Worm (Caenorhabditis elegans) whole organism, mixed stage, embryonic: ENCODE results near the gene nspc-14.
A peak's percentile ranks its signal among the peaks of the same experiment; 100 is the strongest.

Experiments
- M03D4.4 ChIP-seq: sonication (generic microtip); optimal IDR thresholded peaks from 2 replicates; lab custom pipeline; 2017; ENCODE audit warnings: mild to moderate bottlenecking, missing genetic modification characterization, missing compliant biosample characterization
- bed-3 ChIP-seq: fragments of 200-800 bp; sonication (Bioruptor generic); optimal IDR thresholded peaks from 3 replicates; lab custom pipeline; 2018; ENCODE audit warnings: mild to moderate bottlenecking, missing genetic modification characterization, moderate library complexity, missing compliant biosample characterization
- blmp-1 ChIP-seq: fragments of 150-350 bp; optimal IDR thresholded peaks from 2 replicates; lab custom pipeline; 2014; ENCODE audit warnings: missing biosample characterization, missing genetic modification characterization
- ceh-39 ChIP-seq: fragments of 150-350 bp; optimal IDR thresholded peaks from 2 replicates; lab custom pipeline; 2014; ENCODE audit warnings: missing biosample characterization, missing genetic modification characterization
- ceh-43 ChIP-seq: fragments of 200-800 bp; sonication (Bioruptor generic); optimal IDR thresholded peaks from 2 replicates; lab custom pipeline; 2018; ENCODE audit warnings: mild to moderate bottlenecking, missing genetic modification characterization, moderate library complexity, missing compliant biosample characterization
- ceh-83 ChIP-seq: fragments of 200-800 bp; sonication (Bioruptor generic); optimal IDR thresholded peaks from 2 replicates; lab custom pipeline; 2018; ENCODE audit warnings: mild to moderate bottlenecking, missing genetic modification characterization, missing compliant biosample characterization
- ces-1 ChIP-seq: fragments of 150-350 bp; optimal IDR thresholded peaks from 2 replicates; lab custom pipeline; 2014; ENCODE audit warnings: missing biosample characterization, missing genetic modification reagents, missing genetic modification characterization
- cnd-1 ChIP-seq: fragments of 200-800 bp; sonication (Bioruptor generic); optimal IDR thresholded peaks from 2 replicates; lab custom pipeline; 2018; ENCODE audit warnings: mild to moderate bottlenecking, missing genetic modification characterization, missing compliant biosample characterization
- drap-1 ChIP-seq: fragments of 200-800 bp; sonication (Bioruptor generic); optimal IDR thresholded peaks from 3 replicates; lab custom pipeline; 2018; ENCODE audit warnings: mild to moderate bottlenecking, missing genetic modification characterization, missing compliant biosample characterization
- elt-1 ChIP-seq: sonication (generic microtip); optimal IDR thresholded peaks from 2 replicates; lab custom pipeline; 2017; ENCODE audit warnings: missing genetic modification characterization, mild to moderate bottlenecking, missing compliant biosample characterization, antibody characterized with exemption, moderate library complexity, borderline replicate concordance; ENCODE audit not compliant: insufficient read depth
- elt-3 ChIP-seq: fragments of 150-350 bp; optimal IDR thresholded peaks from 2 replicates; lab custom pipeline; 2014; ENCODE audit warnings: missing biosample characterization, missing genetic modification characterization
- flh-1 ChIP-seq: fragments of 200-800 bp; sonication (Bioruptor generic); optimal IDR thresholded peaks from 2 replicates; lab custom pipeline; 2018; ENCODE audit warnings: mild to moderate bottlenecking, missing genetic modification characterization, moderate library complexity, missing compliant biosample characterization
- ham-2 ChIP-seq: fragments of 200-800 bp; sonication (Bioruptor generic); optimal IDR thresholded peaks from 2 replicates; lab custom pipeline; 2018; ENCODE audit warnings: mild to moderate bottlenecking, missing genetic modification characterization, missing compliant biosample characterization
- hlh-1 ChIP-seq: fragments of 150-350 bp; optimal IDR thresholded peaks from 2 replicates; lab custom pipeline; 2014; ENCODE audit warnings: missing biosample characterization, missing genetic modification reagents, missing genetic modification characterization
- lin-13 ChIP-seq: fragments of 150-350 bp; optimal IDR thresholded peaks from 2 replicates; lab custom pipeline; 2014; ENCODE audit warnings: missing biosample characterization, missing genetic modification characterization
- lin-32 ChIP-seq: fragments of 200-800 bp; sonication (Bioruptor generic); optimal IDR thresholded peaks from 2 replicates; lab custom pipeline; 2018; ENCODE audit warnings: mild to moderate bottlenecking, missing genetic modification characterization, missing compliant biosample characterization
- lsy-2 ChIP-seq: fragments of 150-350 bp; optimal IDR thresholded peaks from 2 replicates; lab custom pipeline; 2014; ENCODE audit warnings: missing biosample characterization, missing genetic modification characterization
- mab-5 ChIP-seq: fragments of 150-350 bp; optimal IDR thresholded peaks from 2 replicates; lab custom pipeline; 2014; ENCODE audit warnings: missing biosample characterization, missing genetic modification characterization
- mep-1 ChIP-seq: fragments of 150-350 bp; optimal IDR thresholded peaks from 2 replicates; lab custom pipeline; 2017; ENCODE audit warnings: missing biosample characterization, missing genetic modification reagents, missing genetic modification characterization, inconsistent platforms
- mls-2 ChIP-seq: sonication (generic microtip); optimal IDR thresholded peaks from 2 replicates; lab custom pipeline; 2016; ENCODE audit warnings: mild to moderate bottlenecking, missing genetic modification characterization, moderate library complexity, missing compliant biosample characterization
- nhr-2 ChIP-seq: fragments of 150-350 bp; optimal IDR thresholded peaks from 2 replicates; lab custom pipeline; 2014; ENCODE audit warnings: missing biosample characterization, missing genetic modification characterization
- nhr-237 ChIP-seq: fragments of 150-350 bp; optimal IDR thresholded peaks from 2 replicates; lab custom pipeline; 2014; ENCODE audit warnings: missing biosample characterization, missing genetic modification characterization
- nhr-28 ChIP-seq: fragments of 150-350 bp; optimal IDR thresholded peaks from 2 replicates; lab custom pipeline; 2014; ENCODE audit warnings: missing biosample characterization, missing genetic modification characterization
- nhr-76 ChIP-seq: sonication (generic microtip); optimal IDR thresholded peaks from 2 replicates; lab custom pipeline; 2017; ENCODE audit warnings: missing biosample characterization, missing genetic modification characterization
- pha-4 ChIP-seq: fragments of 150-350 bp; optimal IDR thresholded peaks from 2 replicates; lab custom pipeline; 2018; ENCODE audit warnings: missing biosample characterization, missing genetic modification reagents, missing genetic modification characterization
- sem-2 ChIP-seq: fragments of 200-800 bp; sonication (Bioruptor generic); optimal IDR thresholded peaks from 2 replicates; lab custom pipeline; 2018; ENCODE audit warnings: mild to moderate bottlenecking, missing genetic modification characterization, missing compliant biosample characterization
- snpc-4 ChIP-seq: fragments of 150-350 bp; optimal IDR thresholded peaks from 2 replicates; lab custom pipeline; 2014; ENCODE audit warnings: missing biosample characterization, missing genetic modification characterization
- sptf-1 ChIP-seq: sonication (generic microtip); optimal IDR thresholded peaks from 2 replicates; lab custom pipeline; 2017; ENCODE audit warnings: mild to moderate bottlenecking, missing genetic modification characterization, moderate library complexity, missing compliant biosample characterization
- tbx-8 ChIP-seq: fragments of 200-800 bp; sonication (Bioruptor generic); optimal IDR thresholded peaks from 2 replicates; lab custom pipeline; 2018; ENCODE audit warnings: mild to moderate bottlenecking, missing genetic modification characterization, moderate library complexity, missing compliant biosample characterization
- unc-120 ChIP-seq: sonication (generic microtip); optimal IDR thresholded peaks from 2 replicates; lab custom pipeline; 2017; ENCODE audit warnings: missing genetic modification characterization, missing compliant biosample characterization; ENCODE audit not compliant: poor library complexity, severe bottlenecking
- unc-39 ChIP-seq: fragments of 150-350 bp; optimal IDR thresholded peaks from 2 replicates; lab custom pipeline; 2014; ENCODE audit warnings: missing biosample characterization, missing genetic modification characterization
- zip-8 ChIP-seq: fragments of 150-350 bp; optimal IDR thresholded peaks from 2 replicates; lab custom pipeline; 2014; ENCODE audit warnings: missing biosample characterization, missing genetic modification characterization
- ztf-11 ChIP-seq: fragments of 150-350 bp; optimal IDR thresholded peaks from 2 replicates; lab custom pipeline; 2014; ENCODE audit warnings: missing biosample characterization, missing genetic modification characterization

nspc-14 gene

ce11 chrX:12371321-12371720 is 12.5 kb upstream of the nspc-14 start, which contains the start of gene rif-1.2:
rif-1.2 (minus strand) TSS chrX:12371421.
- TF ChIP-seq M03D4.4: no peak
- TF ChIP-seq ztf-11 (tag; lab: Kevin White, UChicago): no peak
- TF ChIP-seq lin-32 (GFP tag; lab: Kevin White, UChicago): no peak
- TF ChIP-seq lin-13 (tag; lab: Kevin White, UChicago): no peak
- TF ChIP-seq sptf-1: no peak
- TF ChIP-seq flh-1 (GFP tag; lab: Kevin White, UChicago): no peak
- TF ChIP-seq unc-120 (tag; lab: Kevin White, UChicago): no peak
- no peak for TF ChIP-seq cnd-1 (tag; lab: Kevin White, UChicago)
- TF ChIP-seq zip-8 (tag; lab: Kevin White, UChicago): no peak
- no peak for TF ChIP-seq elt-1 (tag; lab: Kevin White, UChicago)
- no peak for TF ChIP-seq snpc-4 (tag; lab: Kevin White, UChicago)
- no peak for TF ChIP-seq mep-1
- TF ChIP-seq nhr-76 (tag; lab: Kevin White, UChicago): no peak
- no peak for TF ChIP-seq nhr-2 (tag; lab: Kevin White, UChicago)
- no peak for TF ChIP-seq ces-1 (GFP tag; lab: Kevin White, UChicago)
- TF ChIP-seq elt-3 (tag; lab: Kevin White, UChicago): no peak
- TF ChIP-seq blmp-1 (tag; lab: Kevin White, UChicago): no peak
- no peak for TF ChIP-seq nhr-28 (tag; lab: Kevin White, UChicago)
- TF ChIP-seq sem-2 (GFP tag; lab: Kevin White, UChicago): no peak
- TF ChIP-seq, all 35 proteins: peak for 0

- peak; percentile 26 for TF ChIP-seq hlh-1 (tag; lab: Kevin White, UChicago)
- TF ChIP-seq nhr-28 (tag; lab: Kevin White, UChicago): no peak
- TF ChIP-seq ceh-83 (GFP tag; lab: Kevin White, UChicago): peak; percentile 84
- no peak for TF ChIP-seq blmp-1 (tag; lab: Kevin White, UChicago)
- peak; percentile 49 for TF ChIP-seq lin-32 (GFP tag; lab: Kevin White, UChicago)
- peak; percentile 59 for TF ChIP-seq bed-3
- TF ChIP-seq ces-1 (GFP tag; lab: Kevin White, UChicago): peak; percentile 2
- TF ChIP-seq ceh-43: peak; percentile 44
- TF ChIP-seq tbx-8 (GFP tag; lab: Kevin White, UChicago): peak; percentile 36
- TF ChIP-seq sem-2 (GFP tag; lab: Kevin White, UChicago): peak; percentile 64
- TF ChIP-seq zip-8 (tag; lab: Kevin White, UChicago): no peak
- TF ChIP-seq cnd-1 (tag; lab: Kevin White, UChicago): peak; percentile 74
- TF ChIP-seq mls-2 (tag; lab: Kevin White, UChicago): peak; percentile 72
- TF ChIP-seq ham-2: peak; percentile 51
- peak; percentile 11 for TF ChIP-seq mep-1
- TF ChIP-seq lsy-2 (tag; lab: Kevin White, UChicago): no peak
- TF ChIP-seq unc-39 (tag; lab: Kevin White, UChicago): no peak
- no peak for TF ChIP-seq mab-5
- TF ChIP-seq sptf-1: peak; percentile 72
- TF ChIP-seq unc-120 (tag; lab: Kevin White, UChicago): peak; percentile 41
- TF ChIP-seq drap-1 (GFP tag; lab: Kevin White, UChicago): peak; percentile 80
- TF ChIP-seq M03D4.4: peak; percentile 74
- TF ChIP-seq nhr-237 (tag; lab: Kevin White, UChicago): no peak
Measured at ce11 chrX:12367498-12367897, 8.6 kb upstream of the nspc-14 start.

DNA sequence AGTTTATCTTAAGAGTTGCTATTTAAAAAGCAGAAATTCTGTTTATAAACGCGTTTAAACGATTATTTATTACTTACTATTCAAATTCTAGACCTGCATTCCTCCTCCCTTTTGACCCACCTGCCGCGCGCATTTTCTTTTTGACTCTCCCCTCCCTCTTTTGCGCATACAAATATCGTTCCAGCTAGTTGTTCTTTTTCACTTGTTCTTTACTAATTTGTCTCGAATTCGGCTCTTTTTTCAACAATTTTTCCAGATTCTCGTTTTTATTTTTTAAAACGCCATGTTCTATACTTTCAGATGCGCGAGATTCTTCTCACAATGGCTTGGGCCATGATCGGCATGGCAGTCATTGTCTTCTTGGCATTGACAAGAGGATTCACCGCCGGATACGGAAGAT is 6.5 kb upstream of the nspc-14 start, which contains the start of gene F19H6.4:
Gene F19H6.4 (plus strand): TSS at position 301 of the 400 bp plus-strand sequence.
- TF ChIP-seq sptf-1 (no peak), bed-3 (no peak), hlh-1 (tag; lab: Kevin White, UChicago) (no peak), mls-2 (tag; lab: Kevin White, UChicago) (no peak), nhr-28 (tag; lab: Kevin White, UChicago) (no peak), lsy-2 (tag; lab: Kevin White, UChicago) (no peak), ces-1 (GFP tag; lab: Kevin White, UChicago) (no peak), cnd-1 (tag; lab: Kevin White, UChicago) (no peak), drap-1 (GFP tag; lab: Kevin White, UChicago) (no peak), pha-4 (tag; lab: Kevin White, UChicago) (no peak), lin-13 (tag; lab: Kevin White, UChicago) (no peak)

- TF ChIP-seq ham-2: no peak
- TF ChIP-seq ztf-11 (tag; lab: Kevin White, UChicago): no peak
- no peak for TF ChIP-seq unc-120 (tag; lab: Kevin White, UChicago)
- TF ChIP-seq flh-1 (GFP tag; lab: Kevin White, UChicago): no peak
- no peak for TF ChIP-seq mep-1
- no peak for TF ChIP-seq elt-1 (tag; lab: Kevin White, UChicago)
- TF ChIP-seq nhr-2 (tag; lab: Kevin White, UChicago): no peak
- TF ChIP-seq ceh-39: no peak
- TF ChIP-seq unc-39 (tag; lab: Kevin White, UChicago): no peak
- no peak for TF ChIP-seq ces-1 (GFP tag; lab: Kevin White, UChicago)
- TF ChIP-seq mab-5: no peak
- no peak for TF ChIP-seq mls-2 (tag; lab: Kevin White, UChicago)
- TF ChIP-seq bed-3: no peak
- no peak for TF ChIP-seq blmp-1 (tag; lab: Kevin White, UChicago)
Measured at ce11 chrX:12364804-12365203, 5.9 kb upstream of the nspc-14 start, which contains the start of gene F19H6.5. F19H6.5 (minus strand) TSS chrX:12364904.
